ENCODE assay signal across 2 fruit fly cellular contexts in genomic region chr3R:24910097-24910496, dm6.
TF ChIP-seq lines count a peak whose summit lies in the region.

No protein-coding gene starts in this region.

TF ChIP-seq in whole organism, embryonic, 481 proteins besides CTCF, POLR2A, EP300 and RAD21 (continued from another document):
- TF ChIP-seq Rfx (GFP tag; IDR thresholded peaks at IDR 0.05; lab: Robert Waterston, UW) (no peak), vfl (GFP tag; optimal IDR thresholded peaks at IDR 0.05; lab: Kevin White, UChicago) (no peak), CG10654 (GFP tag; optimal IDR thresholded peaks at IDR 0.05; lab: Kevin White, UChicago) (no peak), Neu2 (GFP tag; optimal IDR thresholded peaks at IDR 0.05; lab: Kevin White, UChicago; ENCODE audit: borderline replicate concordance) (no peak), Tbp (GFP tag; optimal IDR thresholded peaks at IDR 0.05; lab: Kevin White, UChicago) (no peak), disco-r (GFP tag; optimal IDR thresholded peaks at IDR 0.05; lab: Kevin White, UChicago) (no peak), CG11696 (GFP tag; IDR thresholded peaks at IDR 0.05; lab: Robert Waterston, UW) (no peak), croc (GFP tag; conservative IDR thresholded peaks at IDR 0.05; lab: Robert Waterston, UW) (no peak), sens (GFP tag; lab: Kevin White, UChicago) (peak; percentile 17), Dref (GFP tag; IDR thresholded peaks at IDR 0.05; lab: Robert Waterston, UW) (no peak), al (GFP tag; IDR thresholded peaks at IDR 0.05; lab: Robert Waterston, UW) (no peak)

TF ChIP-seq in whole organism, prepupa, 60 proteins besides CTCF, POLR2A, EP300 and RAD21 (continued from another document):
- TF ChIP-seq CG1621 (tag; optimal IDR thresholded peaks at IDR 0.05; lab: Kevin White, UChicago) (no peak), esn (GFP tag; optimal IDR thresholded peaks at IDR 0.05; lab: Kevin White, UChicago) (no peak), CG8119 (GFP tag; IDR thresholded peaks at IDR 0.05; lab: Robert Waterston, UW) (peak; percentile 86), CG4318 (GFP tag; optimal IDR thresholded peaks at IDR 0.05; lab: Kevin White, UChicago) (peak; percentile 59), Blimp-1 (GFP tag; optimal IDR thresholded peaks at IDR 0.05; lab: Kevin White, UChicago) (no peak), CG11294 (GFP tag; IDR thresholded peaks at IDR 0.05; lab: Robert Waterston, UW) (peak; percentile 60), Hr38 (GFP tag; optimal IDR thresholded peaks at IDR 0.05; lab: Kevin White, UChicago) (no peak), acj6 (GFP tag; optimal IDR thresholded peaks at IDR 0.05; lab: Kevin White, UChicago) (peak; percentile 39), Smox (GFP tag; optimal IDR thresholded peaks at IDR 0.05; lab: Kevin White, UChicago) (no peak), CG9139 (GFP tag; optimal IDR thresholded peaks at IDR 0.05; lab: Kevin White, UChicago) (no peak), Hr4 (GFP tag; optimal IDR thresholded peaks at IDR 0.05; lab: Kevin White, UChicago) (peak; percentile 84), cyc (GFP tag; optimal IDR thresholded peaks at IDR 0.05; lab: Kevin White, UChicago) (no peak), eg (GFP tag; IDR thresholded peaks at IDR 0.05; lab: Robert Waterston, UW) (peak; percentile 92), pdm3 (GFP tag; optimal IDR thresholded peaks at IDR 0.05; lab: Kevin White, UChicago) (peak; percentile 52), CG16779 (tag; optimal IDR thresholded peaks at IDR 0.05; lab: Kevin White, UChicago) (no peak), fd59A (GFP tag; optimal IDR thresholded peaks at IDR 0.05; lab: Kevin White, UChicago) (no peak), Ets96B (tag; optimal IDR thresholded peaks at IDR 0.05; lab: Kevin White, UChicago) (no peak), fd85E (GFP tag; optimal IDR thresholded peaks at IDR 0.05; lab: Kevin White, UChicago) (no peak), CG6792 (GFP tag; optimal IDR thresholded peaks at IDR 0.05; lab: Kevin White, UChicago) (peak; percentile 12), lz (GFP tag; optimal IDR thresholded peaks at IDR 0.05; lab: Kevin White, UChicago) (no peak), ss (GFP tag; optimal IDR thresholded peaks at IDR 0.05; lab: Kevin White, UChicago) (no peak), net (GFP tag; optimal IDR thresholded peaks at IDR 0.05; lab: Kevin White, UChicago) (peak; percentile 69), CG7368 (GFP tag; optimal IDR thresholded peaks at IDR 0.05; lab: Kevin White, UChicago) (peak; percentile 4), topi (GFP tag; optimal IDR thresholded peaks at IDR 0.05; lab: Kevin White, UChicago) (no peak), Sox102F (GFP tag; optimal IDR thresholded peaks at IDR 0.05; lab: Kevin White, UChicago) (no peak), CG15336 (GFP tag; IDR thresholded peaks at IDR 0.05; lab: Robert Waterston, UW) (peak; percentile 84), CG10631 (GFP tag; optimal IDR thresholded peaks at IDR 0.05; lab: Kevin White, UChicago) (peak; percentile 45), dac (GFP tag; optimal IDR thresholded peaks at IDR 0.05; lab: Kevin White, UChicago) (peak; percentile 56)
